Fruit fly (Drosophila melanogaster): ENCODE measurements around the gene CG45428.
A peak's percentile ranks its signal among the peaks of the same experiment; 100 is the strongest.

Gene CG45428

dm6 chr3L:22836768-22837167, at the start of gene CG45428, which contains the start of gene CG11226:
CG45428 (minus strand) TSS chr3L:22837070.
CG11226 (plus strand) TSS chr3L:22837068.
- TF ChIP-seq Dll (optimal IDR thresholded peaks at IDR 0.05) (no peak), EcR (GFP tag; optimal IDR thresholded peaks at IDR 0.05) (no peak), usp (GFP tag; optimal IDR thresholded peaks at IDR 0.05) (no peak), pan (optimal IDR thresholded peaks at IDR 0.05) (no peak), CG8478 (optimal IDR thresholded peaks at IDR 0.05) (no peak), psq (optimal IDR thresholded peaks at IDR 0.05) (no peak)

- TF ChIP-seq EcR (GFP tag; optimal IDR thresholded peaks at IDR 0.05) (no peak), pan (optimal IDR thresholded peaks at IDR 0.05) (no peak), CG8478 (optimal IDR thresholded peaks at IDR 0.05) (no peak), psq (optimal IDR thresholded peaks at IDR 0.05) (no peak), usp (GFP tag; optimal IDR thresholded peaks at IDR 0.05) (no peak), Dll (optimal IDR thresholded peaks at IDR 0.05) (no peak)
Observed at dm6 chr3L:22885843-22886242, 49.0 kb upstream of the CG45428 start.

dm6 chr3L:22884481-22884880, 47.6 kb upstream of the CG45428 start:
- TF ChIP-seq psq (optimal IDR thresholded peaks at IDR 0.05) (no peak), Dll (optimal IDR thresholded peaks at IDR 0.05) (no peak), CG8478 (optimal IDR thresholded peaks at IDR 0.05) (no peak), usp (GFP tag; optimal IDR thresholded peaks at IDR 0.05) (no peak), pan (optimal IDR thresholded peaks at IDR 0.05) (no peak), EcR (GFP tag; optimal IDR thresholded peaks at IDR 0.05) (no peak)

dm6 chr3L:22883649-22884048, 46.8 kb upstream of the CG45428 start:
- TF ChIP-seq usp (GFP tag; optimal IDR thresholded peaks at IDR 0.05) (no peak), CG8478 (optimal IDR thresholded peaks at IDR 0.05) (no peak), psq (optimal IDR thresholded peaks at IDR 0.05) (no peak), EcR (GFP tag; optimal IDR thresholded peaks at IDR 0.05) (no peak), pan (optimal IDR thresholded peaks at IDR 0.05) (no peak), Dll (optimal IDR thresholded peaks at IDR 0.05) (no peak)

- no peak for TF ChIP-seq psq (optimal IDR thresholded peaks at IDR 0.05)
- TF ChIP-seq Dll (optimal IDR thresholded peaks at IDR 0.05), result no peak
- TF ChIP-seq EcR (GFP tag; optimal IDR thresholded peaks at IDR 0.05), result no peak
- no peak for TF ChIP-seq CG8478 (optimal IDR thresholded peaks at IDR 0.05)
- TF ChIP-seq pan (optimal IDR thresholded peaks at IDR 0.05), result no peak
- TF ChIP-seq usp (GFP tag; optimal IDR thresholded peaks at IDR 0.05), result no peak
Observed at dm6 chr3L:22880914-22881313, 44.0 kb upstream of the CG45428 start, which contains the start of gene slif. slif (plus strand) TSS chr3L:22881045.

- TF ChIP-seq usp (GFP tag; optimal IDR thresholded peaks at IDR 0.05) (no peak), Dll (optimal IDR thresholded peaks at IDR 0.05) (no peak), psq (optimal IDR thresholded peaks at IDR 0.05) (no peak), pan (optimal IDR thresholded peaks at IDR 0.05) (no peak), EcR (GFP tag; optimal IDR thresholded peaks at IDR 0.05) (no peak), CG8478 (optimal IDR thresholded peaks at IDR 0.05) (no peak)
Observed at dm6 chr3L:22879344-22879723, 42.5 kb upstream of the CG45428 start.

dm6 chr3L:22878723-22879343, 42.0 kb upstream of the CG45428 start, which contains the start of the genes Chro and Ssl1:
Chro (minus strand) TSS chr3L:22878984.
Ssl1 (plus strand) TSS chr3L:22879089.
- peak in 1 of 2 experiments; percentile 69 for TF ChIP-seq EcR (GFP tag; optimal IDR thresholded peaks at IDR 0.05)
- no peak for TF ChIP-seq CG8478 (optimal IDR thresholded peaks at IDR 0.05)

dm6 chr3L:22877934-22878333, 41.1 kb upstream of the CG45428 start:
- TF ChIP-seq psq (optimal IDR thresholded peaks at IDR 0.05) (no peak), usp (GFP tag; optimal IDR thresholded peaks at IDR 0.05) (no peak), Dll (optimal IDR thresholded peaks at IDR 0.05) (no peak), pan (optimal IDR thresholded peaks at IDR 0.05) (no peak), CG8478 (optimal IDR thresholded peaks at IDR 0.05) (no peak), EcR (GFP tag; optimal IDR thresholded peaks at IDR 0.05) (no peak)

- TF ChIP-seq CG8478 (optimal IDR thresholded peaks at IDR 0.05), result no peak
- no peak for TF ChIP-seq pan (optimal IDR thresholded peaks at IDR 0.05)
- no peak for TF ChIP-seq psq (optimal IDR thresholded peaks at IDR 0.05)
- no peak for TF ChIP-seq EcR (GFP tag; optimal IDR thresholded peaks at IDR 0.05)
- no peak for TF ChIP-seq usp (GFP tag; optimal IDR thresholded peaks at IDR 0.05)
- no peak for TF ChIP-seq Dll (optimal IDR thresholded peaks at IDR 0.05)
Observed at dm6 chr3L:22871845-22872361, 35.0 kb upstream of the CG45428 start, which contains the start of the genes CG11109 and Arf1. CG11109 (plus strand) TSS chr3L:22872200. Arf1 (minus strand) TSS chr3L:22872231.

dm6 chr3L:22871030-22871844, 34.4 kb upstream of the CG45428 start:
- TF ChIP-seq Dll (optimal IDR thresholded peaks at IDR 0.05) (no peak), pan (optimal IDR thresholded peaks at IDR 0.05) (peak; percentile 54), CG8478 (optimal IDR thresholded peaks at IDR 0.05) (no peak)

- TF ChIP-seq Dll (optimal IDR thresholded peaks at IDR 0.05) (no peak), EcR (GFP tag; optimal IDR thresholded peaks at IDR 0.05) (no peak), CG8478 (optimal IDR thresholded peaks at IDR 0.05) (no peak), pan (optimal IDR thresholded peaks at IDR 0.05) (no peak), usp (GFP tag; optimal IDR thresholded peaks at IDR 0.05) (no peak), psq (optimal IDR thresholded peaks at IDR 0.05) (no peak)
Observed at dm6 chr3L:22870378-22870777, 33.5 kb upstream of the CG45428 start.

dm6 chr3L:22868070-22868469, 31.2 kb upstream of the CG45428 start, which contains the start of gene EMC4:
EMC4 (minus strand) TSS chr3L:22868243.
- no peak for TF ChIP-seq EcR (GFP tag; optimal IDR thresholded peaks at IDR 0.05)
- no peak for TF ChIP-seq pan (optimal IDR thresholded peaks at IDR 0.05)
- TF ChIP-seq psq (optimal IDR thresholded peaks at IDR 0.05), result no peak
- TF ChIP-seq CG8478 (optimal IDR thresholded peaks at IDR 0.05), result no peak
- TF ChIP-seq Dll (optimal IDR thresholded peaks at IDR 0.05), result no peak
- no peak for TF ChIP-seq usp (GFP tag; optimal IDR thresholded peaks at IDR 0.05)
